Fruit fly (Drosophila melanogaster) whole organism, embryonic: ENCODE results near the gene Spec2.
A peak's percentile ranks its signal among the peaks of the same experiment; 100 is the strongest.

ENCODE experiments used
- Aef1 ChIP-seq: fragments of 200-800 bp; sonication (Bioruptor generic); IDR thresholded peaks from 3 replicates; pipeline ENCODE4 v1.3.6; 2022; ENCODE audit warnings: missing biosample characterization, missing genetic modification characterization
- Atf3 ChIP-seq: fragments of 200-800 bp; sonication (Bioruptor generic); optimal IDR thresholded peaks from 3 replicates; lab custom pipeline; 2016; ENCODE audit warnings: missing biosample characterization, missing genetic modification characterization
- CG10366 ChIP-seq: fragments of 200-800 bp; sonication (Bioruptor generic); IDR thresholded peaks from 2 replicates; pipeline ENCODE4 v1.3.6; 2022; ENCODE audit warnings: missing biosample characterization, missing genetic modification characterization
- CG12299 ChIP-seq: fragments of 200-800 bp; sonication (Bioruptor generic); optimal IDR thresholded peaks from 2 replicates; lab custom pipeline; 2018; ENCODE audit warnings: missing biosample characterization, mild to moderate bottlenecking, missing genetic modification characterization
- CG12942 ChIP-seq: fragments of 200-800 bp; sonication (Bioruptor generic); optimal IDR thresholded peaks from 3 replicates; lab custom pipeline; 2016; ENCODE audit warnings: missing biosample characterization, missing genetic modification characterization
- CG14441 ChIP-seq: fragments of 200-800 bp; sonication (Bioruptor generic); IDR thresholded peaks from 2 replicates; pipeline ENCODE4 v1.3.6; 2022; ENCODE audit warnings: missing biosample characterization, missing genetic modification characterization
- CG1647 ChIP-seq: fragments of 200-800 bp; sonication (Bioruptor generic); optimal IDR thresholded peaks from 3 replicates; lab custom pipeline; 2016; ENCODE audit warnings: missing biosample characterization, missing genetic modification characterization
- CG2202 ChIP-seq: fragments of 200-800 bp; sonication (Bioruptor generic); optimal IDR thresholded peaks from 2 replicates; lab custom pipeline; 2018; ENCODE audit warnings: missing biosample characterization, mild to moderate bottlenecking, missing genetic modification characterization
- CG2712 ChIP-seq: fragments of 200-800 bp; optimal IDR thresholded peaks from 3 replicates; lab custom pipeline; 2019; ENCODE audit warnings: missing biosample characterization, mild to moderate bottlenecking, missing genetic modification characterization, moderate library complexity
- CG3065 ChIP-seq: fragments of 200-800 bp; sonication (Bioruptor generic); optimal IDR thresholded peaks from 2 replicates; lab custom pipeline; 2016; ENCODE audit warnings: missing biosample characterization, missing genetic modification characterization
- CG3281 ChIP-seq: fragments of 200-800 bp; sonication (Bioruptor generic); optimal IDR thresholded peaks from 3 replicates; lab custom pipeline; 2017; ENCODE audit warnings: missing biosample characterization, mild to moderate bottlenecking, missing genetic modification characterization
- CG34422 ChIP-seq: fragments of 200-800 bp; sonication (Bioruptor generic); IDR thresholded peaks from 3 replicates; pipeline ENCODE4 v1.3.6; 2022; ENCODE audit warnings: missing biosample characterization, missing genetic modification characterization
- CG3847 ChIP-seq: fragments of 200-800 bp; sonication (Bioruptor generic); IDR thresholded peaks from 2 replicates; pipeline ENCODE4 v1.3.6; 2022; ENCODE audit warnings: missing biosample characterization, missing genetic modification characterization
- CG4328 ChIP-seq: fragments of 200-800 bp; sonication (Bioruptor generic); optimal IDR thresholded peaks from 3 replicates; lab custom pipeline; 2017; ENCODE audit warnings: missing biosample characterization, missing genetic modification reagents, missing genetic modification characterization
- CG4707 ChIP-seq: fragments of 200-800 bp; sonication (Bioruptor generic); optimal IDR thresholded peaks from 2 replicates; lab custom pipeline; 2018; ENCODE audit warnings: missing biosample characterization, mild to moderate bottlenecking, missing genetic modification characterization, moderate library complexity
- CG6254 ChIP-seq: fragments of 200-800 bp; sonication (Bioruptor generic); optimal IDR thresholded peaks from 3 replicates; lab custom pipeline; 2017; ENCODE audit warnings: mild to moderate bottlenecking, missing biosample characterization, missing genetic modification reagents, missing genetic modification characterization
- CG6654 ChIP-seq: fragments of 200-800 bp; sonication (Bioruptor generic); optimal IDR thresholded peaks from 2 replicates; lab custom pipeline; 2017; ENCODE audit warnings: missing biosample characterization, mild to moderate bottlenecking, missing genetic modification characterization
- CG7928 ChIP-seq: fragments of 200-800 bp; sonication (Bioruptor generic); optimal IDR thresholded peaks from 2 replicates; lab custom pipeline; 2017; ENCODE audit warnings: missing biosample characterization, mild to moderate bottlenecking, missing genetic modification characterization
- CG8290 ChIP-seq, 3 experiments: fragments of 200-800 bp; sonication (Bioruptor generic); optimal IDR thresholded peaks; 2 replicates each; lab custom pipeline; 2016 to 2019; ENCODE audit warnings: missing biosample characterization in 3 of 3, missing genetic modification characterization in 3 of 3, mild to moderate bottlenecking in 2 of 3, moderate library complexity in 1 of 3
- CG8388 ChIP-seq: fragments of 200-800 bp; sonication (Bioruptor generic); optimal IDR thresholded peaks from 2 replicates; lab custom pipeline; 2019; ENCODE audit warnings: missing biosample characterization, mild to moderate bottlenecking, missing genetic modification characterization, moderate library complexity
- CTCF ChIP-seq: fragments of 200-800 bp; sonication (Bioruptor generic); optimal IDR thresholded peaks from 2 replicates; lab custom pipeline; 2017; ENCODE audit warnings: missing biosample characterization, mild to moderate bottlenecking, missing genetic modification characterization, moderate library complexity
- Dad ChIP-seq: fragments of 200-800 bp; sonication (Bioruptor generic); optimal IDR thresholded peaks from 3 replicates; lab custom pipeline; 2016; ENCODE audit warnings: missing biosample characterization, missing genetic modification characterization
- Doc3 ChIP-seq: fragments of 200-800 bp; sonication (Bioruptor generic); IDR thresholded peaks from 3 replicates; pipeline ENCODE4 v1.3.6; 2022; ENCODE audit warnings: missing biosample characterization, missing genetic modification characterization; ENCODE audit not compliant: partially characterized antibody
- Dp ChIP-seq: fragments of 200-800 bp; sonication (Bioruptor generic); optimal IDR thresholded peaks from 2 replicates; lab custom pipeline; 2018; ENCODE audit warnings: missing biosample characterization, mild to moderate bottlenecking, missing genetic modification characterization, moderate library complexity
- Kr ChIP-seq: fragments of 200-800 bp; sonication (Bioruptor generic); optimal IDR thresholded peaks from 2 replicates; lab custom pipeline; 2017; ENCODE audit warnings: missing biosample characterization, mild to moderate bottlenecking, missing genetic modification characterization
- Med ChIP-seq: fragments of 200-800 bp; sonication (Bioruptor generic); peaks from one replicate; lab custom pipeline; 2016; ENCODE audit warnings: missing biosample characterization, missing genetic modification characterization, mild to moderate bottlenecking, inconsistent platforms, moderate library complexity
- Mes4 ChIP-seq: fragments of 200-800 bp; sonication (Bioruptor generic); optimal IDR thresholded peaks from 2 replicates; lab custom pipeline; 2016; ENCODE audit warnings: missing biosample characterization, missing genetic modification characterization
- Neu2 ChIP-seq: fragments of 200-800 bp; sonication (Bioruptor generic); optimal IDR thresholded peaks from 3 replicates; lab custom pipeline; 2016; ENCODE audit warnings: missing biosample characterization, missing genetic modification characterization, borderline replicate concordance
- Nf-YA ChIP-seq: fragments of 200-800 bp; sonication (Bioruptor generic); IDR thresholded peaks from 2 replicates; pipeline ENCODE4 v1.3.6; 2022; ENCODE audit warnings: missing biosample characterization, missing genetic modification characterization
- Nf-YC ChIP-seq: fragments of 200-800 bp; optimal IDR thresholded peaks from 3 replicates; lab custom pipeline; 2019; ENCODE audit warnings: missing biosample characterization, mild to moderate bottlenecking, missing genetic modification characterization, moderate library complexity
- Poxn ChIP-seq: fragments of 200-800 bp; sonication (Bioruptor generic); IDR thresholded peaks from 2 replicates; pipeline ENCODE4 v1.3.6; 2022; ENCODE audit warnings: missing biosample characterization, missing genetic modification characterization
- Ptx1 ChIP-seq: fragments of 200-800 bp; sonication (Bioruptor generic); IDR thresholded peaks from 2 replicates; pipeline ENCODE4 v1.3.6; 2022; ENCODE audit warnings: missing biosample characterization, missing genetic modification characterization
- Rfx ChIP-seq: fragments of 200-800 bp; sonication (Bioruptor generic); IDR thresholded peaks from 2 replicates; pipeline ENCODE4 v1.3.6; 2022; ENCODE audit warnings: missing biosample characterization, missing genetic modification characterization
- Six4 ChIP-seq: fragments of 200-800 bp; sonication (Bioruptor generic); optimal IDR thresholded peaks from 2 replicates; lab custom pipeline; 2016; ENCODE audit warnings: missing biosample characterization, missing genetic modification characterization
- abd-A ChIP-seq: fragments of 200-800 bp; sonication (Bioruptor generic); optimal IDR thresholded peaks from 3 replicates; lab custom pipeline; 2019; ENCODE audit warnings: missing biosample characterization, mild to moderate bottlenecking, missing genetic modification characterization, moderate library complexity
- ap ChIP-seq: fragments of 200-800 bp; sonication (Bioruptor generic); IDR thresholded peaks from 2 replicates; pipeline ENCODE4 v1.3.6; 2022; ENCODE audit warnings: missing biosample characterization, missing genetic modification characterization
- caup ChIP-seq: fragments of 200-800 bp; sonication (Bioruptor generic); optimal IDR thresholded peaks from 3 replicates; lab custom pipeline; 2017; ENCODE audit warnings: missing biosample characterization, mild to moderate bottlenecking, missing genetic modification characterization, moderate library complexity; ENCODE audit not compliant: severe bottlenecking
- crc ChIP-seq: fragments of 200-800 bp; sonication (Bioruptor generic); optimal IDR thresholded peaks from 2 replicates; lab custom pipeline; 2016; ENCODE audit warnings: missing biosample characterization, missing genetic modification characterization
- emc ChIP-seq: fragments of 200-800 bp; sonication (Bioruptor generic); optimal IDR thresholded peaks from 2 replicates; lab custom pipeline; 2016; ENCODE audit warnings: missing biosample characterization, missing genetic modification characterization
- gsb ChIP-seq: fragments of 200-800 bp; sonication (Bioruptor generic); IDR thresholded peaks from 2 replicates; pipeline ENCODE4 v1.3.6; 2022; ENCODE audit warnings: missing biosample characterization, missing genetic modification characterization
- ham ChIP-seq: fragments of 200-800 bp; sonication (Bioruptor generic); IDR thresholded peaks from 2 replicates; pipeline ENCODE4 v1.3.6; 2022; ENCODE audit warnings: missing biosample characterization, missing genetic modification characterization
- hbn ChIP-seq: fragments of 200-800 bp; sonication (Bioruptor generic); IDR thresholded peaks from 2 replicates; pipeline ENCODE4 v1.3.6; 2022; ENCODE audit warnings: missing biosample characterization, missing genetic modification characterization; ENCODE audit not compliant: partially characterized antibody
- kah ChIP-seq: fragments of 200-800 bp; sonication (Bioruptor generic); optimal IDR thresholded peaks from 2 replicates; lab custom pipeline; 2018; ENCODE audit warnings: missing biosample characterization, mild to moderate bottlenecking, missing genetic modification characterization
- kni ChIP-seq: fragments of 200-800 bp; sonication (Bioruptor generic); optimal IDR thresholded peaks from 3 replicates; lab custom pipeline; 2017; ENCODE audit warnings: mild to moderate bottlenecking, missing biosample characterization, missing genetic modification reagents, missing genetic modification characterization
- knrl ChIP-seq: fragments of 200-800 bp; sonication (Bioruptor generic); IDR thresholded peaks from 3 replicates; pipeline ENCODE4 v1.3.6; 2022; ENCODE audit warnings: missing biosample characterization, missing genetic modification characterization; ENCODE audit not compliant: partially characterized antibody
- pho ChIP-seq: fragments of 200-800 bp; sonication (Bioruptor generic); optimal IDR thresholded peaks from 2 replicates; lab custom pipeline; 2016; ENCODE audit warnings: missing biosample characterization, missing genetic modification characterization
- pzg ChIP-seq: fragments of 200-800 bp; sonication (Bioruptor generic); optimal IDR thresholded peaks from 3 replicates; lab custom pipeline; 2018; ENCODE audit warnings: missing biosample characterization, mild to moderate bottlenecking, missing genetic modification characterization, moderate library complexity
- sob ChIP-seq: fragments of 200-800 bp; sonication (Bioruptor generic); IDR thresholded peaks from 2 replicates; pipeline ENCODE4 v1.3.6; 2022; ENCODE audit warnings: missing biosample characterization, missing genetic modification characterization
- sqz ChIP-seq: fragments of 200-800 bp; sonication (Bioruptor generic); optimal IDR thresholded peaks from 3 replicates; lab custom pipeline; 2018; ENCODE audit warnings: missing biosample characterization, mild to moderate bottlenecking, missing genetic modification characterization
- wek ChIP-seq: fragments of 200-800 bp; sonication (Bioruptor generic); optimal IDR thresholded peaks from 3 replicates; lab custom pipeline; 2018; ENCODE audit warnings: missing biosample characterization, mild to moderate bottlenecking, missing genetic modification characterization, moderate library complexity

Spec2 gene

DNA sequence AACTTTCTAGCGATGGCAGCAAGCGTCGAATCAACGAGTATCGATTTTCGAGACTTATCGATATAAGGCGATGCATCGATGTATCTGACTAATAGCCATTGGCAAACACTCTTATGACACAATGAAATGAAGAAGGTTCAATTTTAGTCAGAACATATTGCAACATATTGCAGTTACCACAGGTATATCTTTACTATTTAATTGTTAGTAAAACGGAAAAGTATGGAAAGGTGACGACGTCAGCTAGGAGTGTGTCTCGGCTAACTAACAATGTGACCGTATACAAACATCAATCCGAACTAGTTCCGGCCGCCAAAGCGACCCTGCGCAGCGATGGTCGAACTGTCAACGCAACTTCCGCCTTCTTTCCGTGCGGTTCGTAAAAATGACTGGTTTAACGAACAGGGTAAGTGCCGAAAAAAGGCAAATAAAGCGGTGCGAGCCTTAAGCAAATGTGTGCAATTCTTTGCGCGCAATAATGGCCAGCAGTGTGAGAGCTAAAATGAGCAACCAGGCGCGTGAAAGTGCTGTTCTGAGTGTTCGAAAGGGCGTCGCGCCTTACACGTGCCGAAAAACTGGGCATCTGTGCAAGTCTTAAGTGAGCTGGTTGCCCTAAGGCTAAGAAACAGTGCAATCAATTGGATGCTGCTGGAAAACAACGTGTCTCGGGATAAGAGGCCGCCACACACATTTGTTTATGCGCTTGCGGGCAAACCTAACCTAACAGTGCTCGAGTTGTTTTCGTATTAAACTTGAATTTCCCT lies at the start of gene Spec2, which contains the start of the genes Dph4 and RpL13A:
TSS of gene Spec2 (minus strand) at position 11 of the 764 bp plus-strand sequence.
TSS of gene Dph4 (minus strand) at position 11 of the 764 bp plus-strand sequence.
TSS of gene RpL13A (plus strand) at position 360 of the 764 bp plus-strand sequence.
- no peak for TF ChIP-seq Rfx (GFP tag; lab: Robert Waterston, UW)
- peak; percentile 69 for TF ChIP-seq Dp (GFP tag; lab: Kevin White, UChicago)
- peak; percentile 99 for TF ChIP-seq Med (GFP tag; lab: Kevin White, UChicago)
- peak; percentile 83 for TF ChIP-seq CG2202
- TF ChIP-seq Dad (GFP tag; lab: Kevin White, UChicago) = peak; percentile 94
- peak; percentile 85 for TF ChIP-seq CG8388 (GFP tag; lab: Kevin White, UChicago)
- TF ChIP-seq sob = no peak
- peak; percentile 83 for TF ChIP-seq CG12299 (tag; lab: Kevin White, UChicago)
- peak; percentile 77 for TF ChIP-seq CG6254 (GFP tag; lab: Kevin White, UChicago)
- peak; percentile 93 for TF ChIP-seq pho
- TF ChIP-seq CG7928 (GFP tag; lab: Kevin White, UChicago) = peak; percentile 76
- no peak for TF ChIP-seq hbn (GFP tag; lab: Robert Waterston, UW)
- no peak for TF ChIP-seq Poxn (GFP tag; lab: Robert Waterston, UW)
- TF ChIP-seq CG4328 (GFP tag; lab: Kevin White, UChicago) = peak; percentile 97
- TF ChIP-seq kni (GFP tag; lab: Kevin White, UChicago) = peak; percentile 93
- peak; percentile 98 for TF ChIP-seq Mes4 (GFP tag; lab: Kevin White, UChicago)
- TF ChIP-seq Aef1 (GFP tag; lab: Robert Waterston, UW) = no peak
- TF ChIP-seq knrl (GFP tag; lab: Robert Waterston, UW) = no peak
- peak; percentile 90 for TF ChIP-seq CG2712 (tag; lab: Kevin White, UChicago)
- no peak for TF ChIP-seq CG10366 (GFP tag; lab: Robert Waterston, UW)
- TF ChIP-seq wek (GFP tag; lab: Kevin White, UChicago) = peak; percentile 95
- no peak for TF ChIP-seq abd-A
- peak; percentile 93 for TF ChIP-seq emc (GFP tag; lab: Kevin White, UChicago)
- peak; percentile 84 for TF ChIP-seq Atf3
- peak; percentile 74 for TF ChIP-seq Neu2 (GFP tag; lab: Kevin White, UChicago)
- TF ChIP-seq CG3065 (GFP tag; lab: Kevin White, UChicago) = peak; percentile 72
- TF ChIP-seq kah (GFP tag; lab: Kevin White, UChicago) = peak; percentile 80
- TF ChIP-seq CTCF = peak; percentile 64
- no peak for TF ChIP-seq Ptx1 (GFP tag; lab: Robert Waterston, UW)
- TF ChIP-seq CG3281 (GFP tag; lab: Kevin White, UChicago) = peak; percentile 96
- no peak for TF ChIP-seq CG14441 (GFP tag; lab: Robert Waterston, UW)
- TF ChIP-seq crc (GFP tag; lab: Kevin White, UChicago) = peak; percentile 90
- peak; percentile 98 for TF ChIP-seq pzg
- TF ChIP-seq Six4 (GFP tag; lab: Kevin White, UChicago) = peak; percentile 86
- TF ChIP-seq Doc3 = no peak
- peak; percentile 86 for TF ChIP-seq Kr (GFP tag; lab: Kevin White, UChicago)
- no peak for TF ChIP-seq CG34422
- no peak for TF ChIP-seq ap (GFP tag; lab: Robert Waterston, UW)
- TF ChIP-seq Nf-YA (GFP tag; lab: Robert Waterston, UW) = no peak
- TF ChIP-seq sqz (GFP tag; lab: Kevin White, UChicago) = peak; percentile 82
- peak; percentile 74 for TF ChIP-seq CG6654 (GFP tag; lab: Kevin White, UChicago)
- TF ChIP-seq Nf-YC (tag; lab: Kevin White, UChicago) = peak; percentile 83
- TF ChIP-seq gsb = no peak
- TF ChIP-seq CG3847 (GFP tag; lab: Robert Waterston, UW) = no peak
- peak; percentile 93 for TF ChIP-seq CG4707
- peak; percentile 95 for TF ChIP-seq CG8290 (GFP tag; optimal IDR thresholded peaks at IDR 0.05; lab: Kevin White, UChicago)
- peak; percentile 88 to 97 for TF ChIP-seq CG8290 (tag; optimal IDR thresholded peaks at IDR 0.05; lab: Kevin White, UChicago)
- peak; percentile 80 for TF ChIP-seq CG12942 (GFP tag; lab: Kevin White, UChicago)
- peak; percentile 82 for TF ChIP-seq CG1647 (GFP tag; lab: Kevin White, UChicago)
- TF ChIP-seq caup (GFP tag; lab: Kevin White, UChicago) = peak; percentile 98
- no peak for TF ChIP-seq ham (GFP tag; lab: Robert Waterston, UW)
